Worm (Caenorhabditis elegans): Measurements from ENCODE around the gene swsn-6.

The swsn-6 gene

DNA sequence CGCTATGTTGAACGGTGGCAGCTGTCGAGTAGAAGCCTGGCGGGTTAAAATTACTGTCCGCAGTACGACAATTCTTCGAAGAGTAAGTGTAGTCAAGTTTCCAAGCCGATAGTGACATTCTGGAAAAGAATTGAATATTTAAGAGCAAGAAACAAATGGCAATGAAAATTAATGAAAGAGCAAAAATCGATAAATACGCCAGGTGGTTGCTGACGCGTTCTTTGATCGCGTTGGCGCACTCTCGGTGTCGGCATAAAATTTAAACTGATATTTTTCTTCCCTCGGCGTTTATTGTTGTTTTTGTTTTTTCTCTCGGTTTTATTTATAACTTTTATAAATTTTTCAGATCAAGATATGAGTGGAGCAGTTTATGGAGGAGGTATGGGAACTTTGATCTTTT lies at the start of gene swsn-6, which contains the start of gene perm-3:
swsn-6 (plus strand) TSS at position 347 of the 400 bp plus-strand sequence.
perm-3 (minus strand) TSS at position 118 of the 400 bp plus-strand sequence.
- TF ChIP-seq efl-3 (GFP tag; optimal IDR thresholded peaks at IDR 0.05) (no peak), C16A3.4 (tag; optimal IDR thresholded peaks at IDR 0.05) (peak; percentile 82), nhr-76 (tag; optimal IDR thresholded peaks at IDR 0.05) (no peak), alr-1 (tag; optimal IDR thresholded peaks at IDR 0.05; ENCODE audit: borderline replicate concordance) (no peak), ceh-8 (GFP tag; optimal IDR thresholded peaks at IDR 0.05) (peak; percentile 57), ceh-90 (tag; optimal IDR thresholded peaks at IDR 0.05) (no peak), Y116A8C.19 (tag; optimal IDR thresholded peaks at IDR 0.05; ENCODE audit: borderline replicate concordance) (no peak), blmp-1 (tag; optimal IDR thresholded peaks at IDR 0.05) (peak; percentile 53), egl-13 (tag; optimal IDR thresholded peaks at IDR 0.05) (peak; percentile 77), nhr-90 (tag; optimal IDR thresholded peaks at IDR 0.05; ENCODE audit: poor library complexity) (peak; percentile 82), lin-35 (GFP tag; optimal IDR thresholded peaks at IDR 0.05) (peak; percentile 86), snpc-4 (tag; optimal IDR thresholded peaks at IDR 0.05) (peak; percentile 81), aha-1 (tag; optimal IDR thresholded peaks at IDR 0.05) (peak; percentile 16), hlh-17 (GFP tag; optimal IDR thresholded peaks at IDR 0.05; ENCODE audit: borderline replicate concordance) (no peak), mep-1 (tag; optimal IDR thresholded peaks at IDR 0.05) (peak; percentile 94), vab-15 (tag; optimal IDR thresholded peaks at IDR 0.05) (no peak), nhr-237 (tag; optimal IDR thresholded peaks at IDR 0.05) (no peak), jun-1 (tag; optimal IDR thresholded peaks at IDR 0.05) (peak; percentile 49), lin-14 (GFP tag; optimal IDR thresholded peaks at IDR 0.05) (peak; percentile 83), unc-130 (tag; optimal IDR thresholded peaks at IDR 0.05) (peak; percentile 86), efl-1 (optimal IDR thresholded peaks at IDR 0.05) (peak; percentile 78 to 85), efl-1 (GFP tag; optimal IDR thresholded peaks at IDR 0.05 in 1 of 2) (peak; percentile 84 to 98), isw-1 (GFP tag; IDR thresholded peaks at IDR 0.05) (peak; percentile 76), lin-15B (tag; optimal IDR thresholded peaks at IDR 0.05) (peak; percentile 75), skn-1 (tag; optimal IDR thresholded peaks at IDR 0.05) (peak; percentile 29), unc-98 (GFP tag; IDR thresholded peaks at IDR 0.05) (no peak), tlp-1 (tag; optimal IDR thresholded peaks at IDR 0.05) (no peak), hpl-2 (GFP tag; optimal IDR thresholded peaks at IDR 0.05) (peak; percentile 17), lsy-2 (tag; optimal IDR thresholded peaks at IDR 0.05) (peak; percentile 88 to 93), fos-1 (tag; optimal IDR thresholded peaks at IDR 0.05) (peak; percentile 31), sup-37 (GFP tag; optimal IDR thresholded peaks at IDR 0.05) (no peak), dsc-1 (tag; optimal IDR thresholded peaks at IDR 0.05) (peak; percentile 83), pax-3 (tag; optimal IDR thresholded peaks at IDR 0.05) (peak; percentile 38), nhr-12 (tag; optimal IDR thresholded peaks at IDR 0.05) (no peak), ama-1 (optimal IDR thresholded peaks at IDR 0.05) (peak; percentile 42), grh-1 (GFP tag; IDR thresholded peaks at IDR 0.05) (peak; percentile 71), ets-5 (GFP tag; IDR thresholded peaks at IDR 0.05) (no peak), nhr-71 (tag; optimal IDR thresholded peaks at IDR 0.05) (peak; percentile 90), lin-13 (GFP tag; optimal IDR thresholded peaks at IDR 0.05) (peak; percentile 64), nhr-47 (tag; optimal IDR thresholded peaks at IDR 0.05) (peak; percentile 91), sptf-1 (tag; optimal IDR thresholded peaks at IDR 0.05) (no peak), mdl-1 (tag; optimal IDR thresholded peaks at IDR 0.05) (peak in 1 of 2 experiments; percentile 52), nhr-84 (tag; optimal IDR thresholded peaks at IDR 0.05) (no peak), nhr-11 (tag; optimal IDR thresholded peaks at IDR 0.05) (peak; percentile 31), hlh-4 (tag; optimal IDR thresholded peaks at IDR 0.05) (no peak), egl-27 (tag; optimal IDR thresholded peaks at IDR 0.05) (no peak), elt-2 (tag; optimal IDR thresholded peaks at IDR 0.05) (peak; percentile 49), tbx-2 (tag; optimal IDR thresholded peaks at IDR 0.05) (peak; percentile 82), pag-3 (tag; optimal IDR thresholded peaks at IDR 0.05; ENCODE audit: borderline replicate concordance, insufficient read depth) (no peak), ztf-11 (tag; optimal IDR thresholded peaks at IDR 0.05) (peak in 1 of 2 experiments; percentile 39), ceh-63 (GFP tag; optimal IDR thresholded peaks at IDR 0.05) (no peak), unc-86 (tag; optimal IDR thresholded peaks at IDR 0.05) (peak; percentile 81), fkh-8 (tag; optimal IDR thresholded peaks at IDR 0.05) (peak; percentile 65)
